Fruit fly (Drosophila melanogaster): ENCODE results near the gene Helz.

Gene Helz

DNA sequence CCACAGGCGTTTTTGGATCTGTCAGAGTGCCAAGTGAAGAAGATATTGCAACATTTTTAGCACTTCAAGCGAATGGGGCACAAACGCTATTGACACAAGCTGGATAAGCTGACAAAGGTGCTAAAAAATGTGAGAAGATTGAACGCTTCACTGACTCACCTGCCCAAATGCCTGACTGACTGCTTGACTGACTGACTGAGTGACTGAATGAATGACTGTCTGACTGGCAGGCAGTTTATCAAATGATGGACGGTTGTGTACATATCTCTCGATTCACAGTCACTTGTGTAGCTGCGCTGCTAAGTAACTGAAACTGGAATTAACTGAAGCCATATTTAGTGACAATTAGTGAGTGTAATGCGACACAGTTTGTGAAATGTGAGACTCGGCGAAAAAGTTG, 31.4 kb downstream of the Helz start:
- TF ChIP-seq usp (GFP tag; optimal IDR thresholded peaks at IDR 0.05): no peak
- TF ChIP-seq EcR (GFP tag; optimal IDR thresholded peaks at IDR 0.05): no peak
- TF ChIP-seq Dll (optimal IDR thresholded peaks at IDR 0.05): no peak
- TF ChIP-seq psq (optimal IDR thresholded peaks at IDR 0.05): no peak
- TF ChIP-seq pan (optimal IDR thresholded peaks at IDR 0.05): no peak
- TF ChIP-seq CG8478 (optimal IDR thresholded peaks at IDR 0.05): no peak

- TF ChIP-seq Dll (optimal IDR thresholded peaks at IDR 0.05): no peak
- TF ChIP-seq pan (optimal IDR thresholded peaks at IDR 0.05): no peak
- no peak for TF ChIP-seq CG8478 (optimal IDR thresholded peaks at IDR 0.05)
- TF ChIP-seq EcR (GFP tag; optimal IDR thresholded peaks at IDR 0.05): no peak
- no peak for TF ChIP-seq psq (optimal IDR thresholded peaks at IDR 0.05)
- TF ChIP-seq usp (GFP tag; optimal IDR thresholded peaks at IDR 0.05): no peak
Observed at dm6 chr3L:14822364-14822763, 32.6 kb downstream of the Helz start.

- no peak for TF ChIP-seq CG8478 (optimal IDR thresholded peaks at IDR 0.05)
- no peak for TF ChIP-seq Dll (optimal IDR thresholded peaks at IDR 0.05)
- no peak for TF ChIP-seq psq (optimal IDR thresholded peaks at IDR 0.05)
- no peak for TF ChIP-seq pan (optimal IDR thresholded peaks at IDR 0.05)
Observed at dm6 chr3L:14847415-14847814, 57.7 kb downstream of the Helz start.
